Fruit fly (Drosophila melanogaster): ENCODE measurements around the gene Gnpat.

Gene Gnpat

DNA sequence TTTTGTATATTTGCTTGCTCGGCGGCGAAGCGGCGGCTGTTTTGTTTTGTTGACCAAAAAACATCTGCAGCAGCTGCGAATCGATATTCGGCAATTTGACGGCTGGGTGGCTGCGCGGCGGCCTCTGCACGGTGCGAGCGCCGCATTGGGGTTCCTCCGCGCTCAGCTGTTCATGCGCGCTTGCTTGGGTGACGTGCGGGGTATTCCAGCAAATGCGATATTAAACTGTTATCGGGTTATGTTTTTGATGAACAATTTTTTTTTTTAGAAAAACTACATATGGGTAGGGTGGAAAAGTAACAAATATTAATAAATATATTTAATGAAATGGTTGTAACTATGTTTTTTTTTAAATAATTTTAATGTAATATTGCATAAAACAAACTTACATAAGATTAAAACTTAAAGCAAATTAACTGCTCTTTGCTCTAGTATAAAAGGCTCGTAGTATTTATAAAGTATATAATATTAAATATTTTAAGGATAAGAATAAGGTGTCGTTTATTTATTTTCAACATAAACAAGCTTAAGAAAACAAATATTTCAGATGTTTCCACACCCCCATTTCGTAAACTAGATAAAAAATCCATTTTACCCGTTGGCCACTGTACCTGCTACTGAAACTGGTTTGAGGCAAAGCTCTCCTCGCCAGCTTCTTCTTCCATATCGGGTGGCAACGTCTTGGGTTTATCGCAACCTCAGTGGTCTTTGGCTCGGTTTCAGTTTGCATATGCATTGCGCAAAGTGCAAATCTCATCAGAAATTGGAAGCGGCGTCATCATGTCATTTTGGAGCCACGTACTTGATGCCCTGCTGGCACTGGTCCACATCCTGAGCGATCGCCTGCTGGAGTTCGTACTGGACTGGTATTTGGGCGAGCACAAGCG, at the start of gene Gnpat, which contains the start of gene CG5112:
TSS of gene Gnpat (minus strand) at position 159 of the 887 bp plus-strand sequence.
TSS of gene CG5112 (plus strand) at position 683 of the 887 bp plus-strand sequence.
- TF ChIP-seq Hr83 (GFP tag; optimal IDR thresholded peaks at IDR 0.05; ENCODE audit: poor library complexity, severe bottlenecking) (peak; percentile 67), Sp1 (GFP tag; optimal IDR thresholded peaks at IDR 0.05) (peak; percentile 60), CrebA (GFP tag; optimal IDR thresholded peaks at IDR 0.05; ENCODE audit: borderline replicate concordance) (no peak), N (GFP tag; optimal IDR thresholded peaks at IDR 0.05) (peak; percentile 25), CG9705 (GFP tag; optimal IDR thresholded peaks at IDR 0.05) (no peak), tai (GFP tag; optimal IDR thresholded peaks at IDR 0.05) (no peak), Jra (GFP tag; optimal IDR thresholded peaks at IDR 0.05) (no peak), fru (GFP tag; optimal IDR thresholded peaks at IDR 0.05) (no peak), woc (GFP tag; optimal IDR thresholded peaks at IDR 0.05) (peak; percentile 51), Myc (optimal IDR thresholded peaks at IDR 0.05) (no peak), dl (GFP tag; optimal IDR thresholded peaks at IDR 0.05; ENCODE audit: insufficient read depth in 1 of 2, partially characterized antibody in 2 of 2) (peak; percentile 97 to 99), Dif (GFP tag; optimal IDR thresholded peaks at IDR 0.05; ENCODE audit: partially characterized antibody) (peak; percentile 100), dsf (GFP tag; optimal IDR thresholded peaks at IDR 0.05; ENCODE audit: borderline replicate concordance) (no peak), Hr78 (GFP tag; optimal IDR thresholded peaks at IDR 0.05) (no peak), br (GFP tag; optimal IDR thresholded peaks at IDR 0.05) (no peak), Hnf4 (GFP tag; optimal IDR thresholded peaks at IDR 0.05) (peak; percentile 50), sv (GFP tag; optimal IDR thresholded peaks at IDR 0.05) (no peak), Vsx2 (GFP tag; optimal IDR thresholded peaks at IDR 0.05; ENCODE audit: partially characterized antibody) (peak; percentile 100), foxo (GFP tag; optimal IDR thresholded peaks at IDR 0.05) (peak in 1 of 2 experiments; percentile 40), psq (GFP tag; optimal IDR thresholded peaks at IDR 0.05) (peak; percentile 24), OdsH (GFP tag; optimal IDR thresholded peaks at IDR 0.05) (no peak), rgr (GFP tag; optimal IDR thresholded peaks at IDR 0.05) (peak; percentile 22), dmrt93B (GFP tag; optimal IDR thresholded peaks at IDR 0.05) (peak; percentile 28), brk (GFP tag; optimal IDR thresholded peaks at IDR 0.05) (no peak), Mio (GFP tag; optimal IDR thresholded peaks at IDR 0.05) (no peak), Abd-B (GFP tag; optimal IDR thresholded peaks at IDR 0.05) (no peak), pan (optimal IDR thresholded peaks at IDR 0.05) (no peak), GATAd (GFP tag; optimal IDR thresholded peaks at IDR 0.05) (no peak), lola (GFP tag; optimal IDR thresholded peaks at IDR 0.05) (no peak), jim (GFP tag; optimal IDR thresholded peaks at IDR 0.05) (no peak), h (GFP tag; optimal IDR thresholded peaks at IDR 0.05) (no peak), CG32264 (GFP tag; optimal IDR thresholded peaks at IDR 0.05) (no peak), sage (GFP tag; optimal IDR thresholded peaks at IDR 0.05) (peak; percentile 31), usp (GFP tag; optimal IDR thresholded peaks at IDR 0.05) (no peak), Rel (GFP tag; optimal IDR thresholded peaks at IDR 0.05) (no peak), Rel (tag; optimal IDR thresholded peaks at IDR 0.05) (peak; percentile 95), HLH106 (tag; optimal IDR thresholded peaks at IDR 0.05) (peak; percentile 65), Dfd (GFP tag; optimal IDR thresholded peaks at IDR 0.05) (no peak), ey (GFP tag; optimal IDR thresholded peaks at IDR 0.05) (no peak)

dm6 chr3R:25539132-25539531, 48.4 kb upstream of the Gnpat start:
- no peak for TF ChIP-seq brk (GFP tag; optimal IDR thresholded peaks at IDR 0.05)
- TF ChIP-seq woc (GFP tag; optimal IDR thresholded peaks at IDR 0.05): no peak
- no peak for TF ChIP-seq Dif (GFP tag; optimal IDR thresholded peaks at IDR 0.05; ENCODE audit: partially characterized antibody)
- TF ChIP-seq Hnf4 (GFP tag; optimal IDR thresholded peaks at IDR 0.05): no peak
- no peak for TF ChIP-seq Hr78 (GFP tag; optimal IDR thresholded peaks at IDR 0.05)
- no peak for TF ChIP-seq N (GFP tag; optimal IDR thresholded peaks at IDR 0.05)
- no peak for TF ChIP-seq Jra (GFP tag; optimal IDR thresholded peaks at IDR 0.05)
- TF ChIP-seq CG9705 (GFP tag; optimal IDR thresholded peaks at IDR 0.05): no peak
- no peak for TF ChIP-seq Hr83 (GFP tag; optimal IDR thresholded peaks at IDR 0.05; ENCODE audit: poor library complexity, severe bottlenecking)

All from whole organism, wandering third instar larva.